Worm (Caenorhabditis elegans): ENCODE results near the gene Y61A9LA.1.

DNA sequence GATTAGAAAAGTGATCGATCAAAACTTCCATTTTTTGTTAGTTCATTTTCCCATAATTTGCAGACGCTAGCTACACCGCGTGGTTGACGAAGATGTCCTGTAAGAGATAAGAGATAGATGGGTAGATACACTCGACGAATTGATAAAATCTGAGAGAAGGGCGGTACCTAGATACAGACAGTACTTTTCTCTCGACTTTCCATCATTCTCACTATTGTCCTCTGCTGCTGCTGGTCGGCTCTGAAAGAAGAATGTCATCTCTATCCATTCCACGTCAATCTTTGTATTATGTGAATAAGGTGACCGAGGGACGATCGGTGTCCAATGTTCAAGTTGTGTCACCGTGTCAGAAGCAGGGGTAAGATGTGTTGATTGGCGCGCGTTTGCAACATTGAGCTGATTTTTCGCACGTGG is 43.4 kb downstream of the Y61A9LA.1 start, which contains the start of gene pmt-2:
- TF ChIP-seq lin-26 (GFP tag; IDR thresholded peaks at IDR 0.05) (0 out of 2 replicates have a peak, but pooled peaks have one; percentile 11), ztf-6 (GFP tag; IDR thresholded peaks at IDR 0.05) (no peak), him-1 (tag; optimal IDR thresholded peaks at IDR 0.05) (no peak), ama-1 (optimal IDR thresholded peaks at IDR 0.05) (no peak), ama-1 (GFP tag; optimal IDR thresholded peaks at IDR 0.05) (no peak)

Data from whole organism, young adult.